Worm (Caenorhabditis elegans) whole organism, mixed stage, embryonic: Measurements from ENCODE around the gene kqt-2.

Experiments used
- ces-1 ChIP-seq: fragments of 150-350 bp; optimal IDR thresholded peaks from 2 replicates; lab custom pipeline; 2014; ENCODE audit warnings: missing biosample characterization, missing genetic modification reagents, missing genetic modification characterization
- elt-3 ChIP-seq: fragments of 150-350 bp; optimal IDR thresholded peaks from 2 replicates; lab custom pipeline; 2014; ENCODE audit warnings: missing biosample characterization, missing genetic modification characterization
- flh-1 ChIP-seq: fragments of 200-800 bp; sonication (Bioruptor generic); optimal IDR thresholded peaks from 2 replicates; lab custom pipeline; 2018; ENCODE audit warnings: mild to moderate bottlenecking, missing genetic modification characterization, moderate library complexity, missing compliant biosample characterization
- ham-2 ChIP-seq: fragments of 200-800 bp; sonication (Bioruptor generic); optimal IDR thresholded peaks from 2 replicates; lab custom pipeline; 2018; ENCODE audit warnings: mild to moderate bottlenecking, missing genetic modification characterization, missing compliant biosample characterization
- lin-13 ChIP-seq: fragments of 150-350 bp; optimal IDR thresholded peaks from 2 replicates; lab custom pipeline; 2014; ENCODE audit warnings: missing biosample characterization, missing genetic modification characterization
- mls-2 ChIP-seq: sonication (generic microtip); optimal IDR thresholded peaks from 2 replicates; lab custom pipeline; 2016; ENCODE audit warnings: mild to moderate bottlenecking, missing genetic modification characterization, moderate library complexity, missing compliant biosample characterization
- nhr-12 ChIP-seq: fragments of 150-350 bp; optimal IDR thresholded peaks from 2 replicates; lab custom pipeline; 2014; ENCODE audit warnings: missing biosample characterization, missing genetic modification characterization
- pha-4 ChIP-seq: fragments of 150-350 bp; optimal IDR thresholded peaks from 2 replicates; lab custom pipeline; 2018; ENCODE audit warnings: missing biosample characterization, missing genetic modification reagents, missing genetic modification characterization
- snpc-4 ChIP-seq: fragments of 150-350 bp; optimal IDR thresholded peaks from 2 replicates; lab custom pipeline; 2014; ENCODE audit warnings: missing biosample characterization, missing genetic modification characterization
- sptf-1 ChIP-seq: sonication (generic microtip); optimal IDR thresholded peaks from 2 replicates; lab custom pipeline; 2017; ENCODE audit warnings: mild to moderate bottlenecking, missing genetic modification characterization, moderate library complexity, missing compliant biosample characterization
- ztf-11 ChIP-seq: fragments of 150-350 bp; optimal IDR thresholded peaks from 2 replicates; lab custom pipeline; 2014; ENCODE audit warnings: missing biosample characterization, missing genetic modification characterization

DNA sequence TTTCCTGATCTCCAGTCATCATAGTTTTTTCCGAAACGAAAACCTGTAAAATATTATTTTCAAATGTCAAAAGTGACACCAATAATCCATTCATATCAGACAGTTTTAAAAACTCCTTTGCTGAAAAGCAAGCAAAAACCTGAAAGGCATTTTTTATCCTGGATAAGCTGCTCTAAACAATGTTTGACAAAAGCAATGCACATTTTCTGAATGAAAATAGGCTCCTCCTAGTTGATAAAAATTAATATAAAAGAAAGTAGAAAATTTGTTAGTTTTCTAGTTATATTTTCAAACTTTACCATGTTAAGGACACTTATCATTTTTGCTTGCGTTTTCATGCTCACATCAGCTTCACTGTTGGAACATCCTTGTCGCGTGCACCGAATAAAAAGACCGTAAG lies 26.7 kb downstream of the kqt-2 start, which contains the start of gene K02A6.1:
- TF ChIP-seq snpc-4 (tag; lab: Kevin White, UChicago), result no peak
- TF ChIP-seq mls-2, result no peak
- TF ChIP-seq pha-4 (tag; lab: Kevin White, UChicago), result no peak
- no peak for TF ChIP-seq lin-13 (tag; lab: Kevin White, UChicago)
- no peak for TF ChIP-seq ces-1 (GFP tag; lab: Kevin White, UChicago)
- no peak for TF ChIP-seq elt-3
- no peak for TF ChIP-seq sptf-1 (tag; lab: Kevin White, UChicago)
- no peak for TF ChIP-seq nhr-12 (tag; lab: Kevin White, UChicago)
- TF ChIP-seq ham-2 (GFP tag; lab: Kevin White, UChicago), result no peak
- TF ChIP-seq flh-1, result no peak
- no peak for TF ChIP-seq ztf-11 (tag; lab: Kevin White, UChicago)
